Fruit fly (Drosophila melanogaster) whole organism, wandering third instar larva: ENCODE measurements around the gene Polr1D.

Experiments
- CG32264 ChIP-seq: fragments of 200-800 bp; sonication (Bioruptor generic); optimal IDR thresholded peaks from 2 replicates; lab custom pipeline; 2016; ENCODE audit warnings: missing biosample characterization, missing genetic modification characterization
- CrebA ChIP-seq: fragments of 200-800 bp; sonication (Bioruptor generic); optimal IDR thresholded peaks from 2 replicates; lab custom pipeline; 2016; ENCODE audit warnings: missing biosample characterization, mild to moderate bottlenecking, missing genetic modification characterization, borderline replicate concordance
- Dif ChIP-seq: fragments of 200-275, 200-300 bp; sonication (Bioruptor generic); optimal IDR thresholded peaks from 2 replicates; lab custom pipeline; 2018; ENCODE audit warnings: missing biosample characterization, missing genetic modification characterization; ENCODE audit not compliant: partially characterized antibody
- GATAd ChIP-seq: sonication (Bioruptor generic); optimal IDR thresholded peaks from 2 replicates; lab custom pipeline; 2016; ENCODE audit warnings: missing biosample characterization, missing genetic modification characterization
- Hr83 ChIP-seq: fragments of 200-300 bp; sonication (Bioruptor generic); optimal IDR thresholded peaks from 2 replicates; lab custom pipeline; 2016; ENCODE audit warnings: missing biosample characterization, mild to moderate bottlenecking, missing genetic modification characterization, moderate library complexity; ENCODE audit not compliant: poor library complexity, severe bottlenecking
- h ChIP-seq: fragments of 200-800 bp; sonication (Bioruptor generic); optimal IDR thresholded peaks from 3 replicates; lab custom pipeline; 2016; ENCODE audit warnings: missing biosample characterization, mild to moderate bottlenecking, missing genetic modification characterization
- jim ChIP-seq: fragments of 175-275, 200-325 bp; sonication (Bioruptor generic); optimal IDR thresholded peaks from 2 replicates; lab custom pipeline; 2016; ENCODE audit warnings: missing biosample characterization, mild to moderate bottlenecking, missing genetic modification characterization
- pan ChIP-seq: fragments of >200 bp; optimal IDR thresholded peaks from 2 replicates; lab custom pipeline; 2017
- usp ChIP-seq: fragments of >200 bp; optimal IDR thresholded peaks from 2 replicates; lab custom pipeline; 2017; ENCODE audit warnings: missing biosample characterization, missing genetic modification characterization

DNA sequence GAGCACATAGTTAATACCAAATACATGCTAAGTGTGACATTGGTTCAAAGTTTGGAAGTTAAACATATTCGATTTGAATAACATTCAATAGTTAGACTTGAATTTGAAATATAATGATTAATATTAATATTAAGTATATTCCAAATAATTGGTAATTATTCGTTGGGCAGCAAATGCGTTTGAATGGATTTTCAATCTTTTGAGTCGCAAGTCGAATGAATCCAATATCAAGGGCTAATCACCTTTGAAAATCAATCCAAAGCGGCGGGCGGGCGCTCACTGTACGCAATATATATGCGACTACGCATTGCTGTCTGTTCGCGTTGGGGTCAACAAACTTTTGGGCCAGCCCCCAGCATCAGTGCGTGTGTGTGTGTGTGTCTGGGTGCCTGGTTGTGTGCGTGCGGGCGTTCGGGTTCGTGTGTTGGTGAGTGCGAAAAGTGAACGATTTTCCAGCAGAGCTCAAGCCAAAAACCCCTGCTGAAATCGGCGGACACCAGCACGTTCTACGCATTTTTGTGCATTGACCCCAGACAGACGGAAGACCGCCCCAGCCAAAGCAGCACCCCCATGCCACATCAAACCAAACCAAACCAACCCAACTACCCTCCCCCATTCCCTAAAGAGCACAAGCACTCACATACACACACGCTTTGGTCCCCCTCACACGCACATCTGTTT, 3.5 kb upstream of the Polr1D start:
- no peak for TF ChIP-seq GATAd (GFP tag; lab: Kevin White, UChicago)
- TF ChIP-seq CrebA (GFP tag; lab: Kevin White, UChicago): no peak
- TF ChIP-seq jim (GFP tag; lab: Kevin White, UChicago): no peak
- TF ChIP-seq CG32264 (GFP tag; lab: Kevin White, UChicago): no peak
- TF ChIP-seq Dif: no peak
- no peak for TF ChIP-seq usp (GFP tag; lab: Kevin White, UChicago)
- no peak for TF ChIP-seq h (GFP tag; lab: Kevin White, UChicago)
- TF ChIP-seq Hr83 (GFP tag; lab: Kevin White, UChicago): no peak
- no peak for TF ChIP-seq pan (lab: Kevin White, UChicago)
